Worm (Caenorhabditis elegans) whole organism, L3 larva: Measurements from ENCODE around the gene C30F2.5.

Source experiments
- ama-1 ChIP-seq: fragments of 150-350 bp; optimal IDR thresholded peaks from 2 replicates; lab custom pipeline; 2018
- elt-1 ChIP-seq: fragments of 150-350 bp; optimal IDR thresholded peaks from 2 replicates; lab custom pipeline; 2014; ENCODE audit warnings: missing biosample characterization, missing genetic modification characterization
- elt-2 ChIP-seq: sonication (generic microtip); optimal IDR thresholded peaks from 2 replicates; lab custom pipeline; 2016; ENCODE audit warnings: missing genetic modification reagents, mild to moderate bottlenecking, missing genetic modification characterization, missing compliant biosample characterization
- fkh-10 ChIP-seq: sonication (generic microtip); optimal IDR thresholded peaks from 2 replicates; lab custom pipeline; 2017; ENCODE audit warnings: missing biosample characterization, missing genetic modification reagents, missing genetic modification characterization
- fos-1 ChIP-seq: fragments of 150-350 bp; optimal IDR thresholded peaks from 2 replicates; lab custom pipeline; 2014; ENCODE audit warnings: missing biosample characterization, missing genetic modification characterization
- lin-39 ChIP-seq: fragments of 150-350 bp; optimal IDR thresholded peaks from 2 replicates; lab custom pipeline; 2018; ENCODE audit warnings: missing biosample characterization, missing genetic modification reagents, missing genetic modification characterization
- lsy-12 ChIP-seq: sonication (generic microtip); optimal IDR thresholded peaks from 2 replicates; lab custom pipeline; 2016; ENCODE audit warnings: mild to moderate bottlenecking, missing genetic modification characterization, missing compliant biosample characterization
- mdl-1 ChIP-seq: fragments of 150-350 bp; optimal IDR thresholded peaks from 2 replicates; lab custom pipeline; 2014; ENCODE audit warnings: missing biosample characterization, missing genetic modification characterization
- nhr-237 ChIP-seq: fragments of 150-350 bp; optimal IDR thresholded peaks from 2 replicates; lab custom pipeline; 2014; ENCODE audit warnings: missing biosample characterization, missing genetic modification characterization
- pqm-1 ChIP-seq: fragments of 150-350 bp; optimal IDR thresholded peaks from 2 replicates; lab custom pipeline; 2017; ENCODE audit warnings: missing biosample characterization, missing genetic modification characterization, inconsistent platforms
- skn-1 ChIP-seq: fragments of 150-350 bp; optimal IDR thresholded peaks from 2 replicates; lab custom pipeline; 2014; ENCODE audit warnings: missing biosample characterization, missing genetic modification characterization
- unc-39 ChIP-seq: sonication (generic microtip); optimal IDR thresholded peaks from 4 replicates; lab custom pipeline; 2017; ENCODE audit warnings: missing biosample characterization, missing genetic modification characterization
- ztf-4 ChIP-seq: fragments of 150-350 bp; optimal IDR thresholded peaks from 2 replicates; lab custom pipeline; 2014; ENCODE audit warnings: missing biosample characterization, missing genetic modification characterization

DNA sequence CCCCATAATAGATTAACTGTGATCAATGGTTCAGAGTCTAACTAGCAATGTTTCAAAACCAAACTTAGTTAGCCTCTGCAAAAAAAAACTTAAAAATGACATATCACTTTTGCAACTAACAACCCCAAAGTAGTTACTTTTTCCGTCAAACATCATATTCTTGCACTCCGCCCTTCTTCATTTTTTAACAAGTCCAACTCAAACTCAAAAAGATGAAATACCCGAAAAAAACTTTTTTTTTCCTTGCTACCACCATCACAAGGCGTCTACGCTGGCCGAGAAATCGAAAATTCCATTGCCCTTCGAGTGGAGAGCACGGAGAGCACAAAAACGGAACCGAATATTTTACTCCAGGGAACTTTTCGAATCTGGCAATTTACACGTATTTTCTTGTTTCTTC is 11.4 kb downstream of the C30F2.5 start:
- TF ChIP-seq unc-39 (no peak), skn-1 (tag; lab: Kevin White, UChicago) (no peak), pqm-1 (tag; lab: Kevin White, UChicago) (no peak), lsy-12 (no peak), fos-1 (tag; lab: Kevin White, UChicago) (no peak), ama-1 (lab: Kevin White, UChicago) (no peak), nhr-237 (tag; lab: Kevin White, UChicago) (no peak), lin-39 (tag; lab: Kevin White, UChicago) (no peak), fkh-10 (GFP tag; lab: Kevin White, UChicago) (no peak), mdl-1 (no peak), elt-1 (tag; lab: Kevin White, UChicago) (no peak), elt-2 (tag; lab: Kevin White, UChicago) (no peak), ztf-4 (tag; lab: Kevin White, UChicago) (no peak)
